Fruit fly (Drosophila melanogaster) whole organism, embryonic: ENCODE data around the gene CG7675.

ENCODE experiments used
- ATbp ChIP-seq: fragments of 200-800 bp; sonication (Bioruptor generic); optimal IDR thresholded peaks from 2 replicates; lab custom pipeline; 2017; ENCODE audit warnings: missing biosample characterization, mild to moderate bottlenecking, missing genetic modification characterization, missing genetic modification reagents
- Adf1 ChIP-seq: fragments of 200-800 bp; sonication (Bioruptor generic); IDR thresholded peaks from 2 replicates; pipeline ENCODE4 v1.3.6; 2022; ENCODE audit warnings: missing biosample characterization, missing genetic modification characterization
- Bgb ChIP-seq: fragments of 200-800 bp; sonication (Bioruptor generic); IDR thresholded peaks from 2 replicates; pipeline ENCODE4 v1.3.6; 2022; ENCODE audit warnings: missing biosample characterization, missing genetic modification characterization; ENCODE audit not compliant: partially characterized antibody
- CG11695 ChIP-seq: fragments of 200-800 bp; sonication (Bioruptor generic); IDR thresholded peaks from 3 replicates; pipeline ENCODE4 v1.3.6; 2022; ENCODE audit warnings: missing biosample characterization, missing genetic modification characterization
- CG11723 ChIP-seq: fragments of 200-800 bp; sonication (Bioruptor generic); optimal IDR thresholded peaks from 2 replicates; lab custom pipeline; 2017; ENCODE audit warnings: missing biosample characterization, mild to moderate bottlenecking, missing genetic modification characterization
- CG12299 ChIP-seq: fragments of 200-800 bp; sonication (Bioruptor generic); optimal IDR thresholded peaks from 2 replicates; lab custom pipeline; 2018; ENCODE audit warnings: missing biosample characterization, mild to moderate bottlenecking, missing genetic modification characterization
- CG13424 ChIP-seq: fragments of 200-800 bp; sonication (Bioruptor generic); optimal IDR thresholded peaks from 2 replicates; lab custom pipeline; 2019; ENCODE audit warnings: missing biosample characterization, mild to moderate bottlenecking, missing genetic modification characterization, moderate library complexity
- CG1602 ChIP-seq: fragments of 200-800 bp; sonication (Bioruptor generic); optimal IDR thresholded peaks from 3 replicates; lab custom pipeline; 2016; ENCODE audit warnings: missing biosample characterization, missing genetic modification characterization
- CG16815 ChIP-seq: fragments of 200-800 bp; sonication (Bioruptor generic); optimal IDR thresholded peaks from 3 replicates; lab custom pipeline; 2017; ENCODE audit warnings: missing biosample characterization, mild to moderate bottlenecking, missing genetic modification characterization
- CG17802 ChIP-seq: fragments of 200-800 bp; sonication (Bioruptor generic); optimal IDR thresholded peaks from 2 replicates; lab custom pipeline; 2018; ENCODE audit warnings: missing biosample characterization, mild to moderate bottlenecking, missing genetic modification characterization, moderate library complexity
- CG18262 ChIP-seq: fragments of 200-800 bp; optimal IDR thresholded peaks from 3 replicates; lab custom pipeline; 2019; ENCODE audit warnings: missing biosample characterization, mild to moderate bottlenecking, missing genetic modification characterization, moderate library complexity
- CG2116 ChIP-seq: fragments of 200-800 bp; sonication (Bioruptor generic); optimal IDR thresholded peaks from 3 replicates; lab custom pipeline; 2018; ENCODE audit warnings: missing biosample characterization, mild to moderate bottlenecking, missing genetic modification characterization
- CG31224 ChIP-seq: fragments of 200-800 bp; sonication (Bioruptor generic); IDR thresholded peaks from 2 replicates; pipeline ENCODE4 v1.3.6; 2022; ENCODE audit warnings: missing biosample characterization, missing genetic modification characterization
- CG32767 ChIP-seq: fragments of 200-800 bp; sonication (Bioruptor generic); IDR thresholded peaks from 2 replicates; pipeline ENCODE4 v1.3.6; 2022; ENCODE audit warnings: missing biosample characterization, missing genetic modification characterization
- CG32772 ChIP-seq: fragments of 200-800 bp; sonication (Bioruptor generic); IDR thresholded peaks from 2 replicates; pipeline ENCODE4 v1.3.6; 2022; ENCODE audit warnings: missing biosample characterization, missing genetic modification characterization
- CG34422 ChIP-seq: fragments of 200-800 bp; sonication (Bioruptor generic); IDR thresholded peaks from 3 replicates; pipeline ENCODE4 v1.3.6; 2022; ENCODE audit warnings: missing biosample characterization, missing genetic modification characterization
- CG3847 ChIP-seq: fragments of 200-800 bp; sonication (Bioruptor generic); IDR thresholded peaks from 2 replicates; pipeline ENCODE4 v1.3.6; 2022; ENCODE audit warnings: missing biosample characterization, missing genetic modification characterization
- CG4707 ChIP-seq: fragments of 200-800 bp; sonication (Bioruptor generic); optimal IDR thresholded peaks from 2 replicates; lab custom pipeline; 2018; ENCODE audit warnings: missing biosample characterization, mild to moderate bottlenecking, missing genetic modification characterization, moderate library complexity
- CG6654 ChIP-seq: fragments of 200-800 bp; sonication (Bioruptor generic); optimal IDR thresholded peaks from 2 replicates; lab custom pipeline; 2017; ENCODE audit warnings: missing biosample characterization, mild to moderate bottlenecking, missing genetic modification characterization
- CG9727 ChIP-seq: fragments of 200-800 bp; sonication (Bioruptor generic); optimal IDR thresholded peaks from 3 replicates; lab custom pipeline; 2017; ENCODE audit warnings: missing biosample characterization, mild to moderate bottlenecking, missing genetic modification characterization
- CG9817 ChIP-seq: fragments of 200-800 bp; sonication (Bioruptor generic); optimal IDR thresholded peaks from 2 replicates; lab custom pipeline; 2018; ENCODE audit warnings: missing biosample characterization, mild to moderate bottlenecking, missing genetic modification characterization, moderate library complexity
- Chrac-16 ChIP-seq: fragments of 200-800 bp; sonication (Bioruptor generic); optimal IDR thresholded peaks from 3 replicates; lab custom pipeline; 2016; ENCODE audit warnings: missing biosample characterization, missing genetic modification characterization
- Dp ChIP-seq: fragments of 200-800 bp; sonication (Bioruptor generic); optimal IDR thresholded peaks from 2 replicates; lab custom pipeline; 2018; ENCODE audit warnings: missing biosample characterization, mild to moderate bottlenecking, missing genetic modification characterization, moderate library complexity
- E2f1 ChIP-seq: fragments of 200-800 bp; sonication (Bioruptor generic); IDR thresholded peaks from 2 replicates; pipeline ENCODE4 v1.3.6; 2022; ENCODE audit warnings: missing biosample characterization, missing genetic modification characterization
- H2.0 ChIP-seq: fragments of 200-800 bp; sonication (Bioruptor generic); IDR thresholded peaks from 2 replicates; pipeline ENCODE4 v1.3.6; 2022; ENCODE audit warnings: missing biosample characterization, missing genetic modification characterization
- NFAT ChIP-seq: fragments of 200-800 bp; sonication (Bioruptor generic); IDR thresholded peaks from 2 replicates; pipeline ENCODE4 v1.3.6; 2022; ENCODE audit warnings: missing biosample characterization, missing genetic modification characterization
- Oli ChIP-seq: fragments of 200-800 bp; sonication (Bioruptor generic); optimal IDR thresholded peaks from 2 replicates; lab custom pipeline; 2018; ENCODE audit warnings: missing biosample characterization, mild to moderate bottlenecking, missing genetic modification characterization, moderate library complexity
- Sox100B ChIP-seq: fragments of 200-800 bp; sonication (Bioruptor generic); optimal IDR thresholded peaks from 3 replicates; lab custom pipeline; 2018; ENCODE audit warnings: missing biosample characterization, mild to moderate bottlenecking, missing genetic modification characterization
- Sox102F ChIP-seq: fragments of 200-800 bp; sonication (Bioruptor generic); optimal IDR thresholded peaks from 2 replicates; lab custom pipeline; 2018; ENCODE audit warnings: missing biosample characterization, mild to moderate bottlenecking, missing genetic modification characterization, moderate library complexity
- Ssrp ChIP-seq: fragments of 200-800 bp; sonication (Bioruptor generic); optimal IDR thresholded peaks from 2 replicates; lab custom pipeline; 2018; ENCODE audit warnings: missing biosample characterization, mild to moderate bottlenecking, missing genetic modification characterization, moderate library complexity
- ap ChIP-seq: fragments of 200-800 bp; sonication (Bioruptor generic); IDR thresholded peaks from 2 replicates; pipeline ENCODE4 v1.3.6; 2022; ENCODE audit warnings: missing biosample characterization, missing genetic modification characterization
- ara ChIP-seq: fragments of 200-800 bp; sonication (Bioruptor generic); IDR thresholded peaks from 2 replicates; pipeline ENCODE4 v1.3.6; 2022; ENCODE audit warnings: missing biosample characterization, missing genetic modification characterization
- az2 ChIP-seq: fragments of 200-800 bp; sonication (Bioruptor generic); optimal IDR thresholded peaks from 3 replicates; lab custom pipeline; 2016; ENCODE audit warnings: missing biosample characterization, missing genetic modification characterization
- esg ChIP-seq: fragments of 200-800 bp; sonication (Bioruptor generic); conservative IDR thresholded peaks from 2 replicates; pipeline ENCODE4 v1.3.6; 2022; ENCODE audit warnings: missing biosample characterization, missing genetic modification characterization
- eve ChIP-seq, 2 experiments: fragments of >200 bp; optimal IDR thresholded peaks; 2 replicates each; lab custom pipeline; 2017; ENCODE audit warnings: missing biosample characterization in 2 of 2, missing genetic modification characterization in 2 of 2
- eyg ChIP-seq: fragments of 200-800 bp; sonication (Bioruptor generic); optimal IDR thresholded peaks from 3 replicates; lab custom pipeline; 2016; ENCODE audit warnings: missing biosample characterization, missing genetic modification characterization
- fd3F ChIP-seq: fragments of 200-800 bp; sonication (Bioruptor generic); optimal IDR thresholded peaks from 2 replicates; lab custom pipeline; 2018; ENCODE audit warnings: missing biosample characterization, mild to moderate bottlenecking, missing genetic modification characterization, moderate library complexity
- gem ChIP-seq: fragments of 200-800 bp; sonication (Bioruptor generic); optimal IDR thresholded peaks from 2 replicates; lab custom pipeline; 2019; ENCODE audit warnings: missing biosample characterization, mild to moderate bottlenecking, missing genetic modification characterization, moderate library complexity
- grau ChIP-seq: fragments of 200-800 bp; optimal IDR thresholded peaks from 3 replicates; lab custom pipeline; 2019; ENCODE audit warnings: missing biosample characterization, mild to moderate bottlenecking, missing genetic modification characterization, moderate library complexity
- gsb-n ChIP-seq: fragments of 200-800 bp; sonication (Bioruptor generic); optimal IDR thresholded peaks from 3 replicates; lab custom pipeline; 2018; ENCODE audit warnings: missing biosample characterization, mild to moderate bottlenecking, missing genetic modification characterization
- ind ChIP-seq: fragments of 200-800 bp; sonication (Bioruptor generic); optimal IDR thresholded peaks from 3 replicates; lab custom pipeline; 2016; ENCODE audit warnings: missing biosample characterization, missing genetic modification characterization
- lab ChIP-seq: fragments of 200-800 bp; sonication (Bioruptor generic); optimal IDR thresholded peaks from 3 replicates; lab custom pipeline; 2017; ENCODE audit warnings: missing biosample characterization, missing genetic modification characterization, mild to moderate bottlenecking, moderate library complexity, missing genetic modification reagents
- maf-S ChIP-seq: fragments of 200-800 bp; sonication (Bioruptor generic); optimal IDR thresholded peaks from 2 replicates; lab custom pipeline; 2016; ENCODE audit warnings: missing biosample characterization, missing genetic modification characterization
- nmo ChIP-seq: fragments of 200-800 bp; sonication (Bioruptor generic); optimal IDR thresholded peaks from 2 replicates; lab custom pipeline; 2018; ENCODE audit warnings: missing biosample characterization, mild to moderate bottlenecking, missing genetic modification characterization, moderate library complexity
- seq ChIP-seq: fragments of 200-800 bp; sonication (Bioruptor generic); IDR thresholded peaks from 2 replicates; pipeline ENCODE4 v1.3.6; 2022; ENCODE audit warnings: missing biosample characterization, missing genetic modification characterization
- sob ChIP-seq: fragments of 200-800 bp; sonication (Bioruptor generic); IDR thresholded peaks from 2 replicates; pipeline ENCODE4 v1.3.6; 2022; ENCODE audit warnings: missing biosample characterization, missing genetic modification characterization
- stc ChIP-seq: fragments of 200-800 bp; sonication (Bioruptor generic); IDR thresholded peaks from 2 replicates; pipeline ENCODE4 v1.3.6; 2022; ENCODE audit warnings: missing biosample characterization, missing genetic modification characterization
- stwl ChIP-seq: fragments of 200-800 bp; sonication (Bioruptor generic); optimal IDR thresholded peaks from 3 replicates; lab custom pipeline; 2018; ENCODE audit warnings: missing biosample characterization, mild to moderate bottlenecking, missing genetic modification characterization, moderate library complexity
- vnd ChIP-seq: fragments of 200-800 bp; sonication (Bioruptor generic); IDR thresholded peaks from 3 replicates; pipeline ENCODE4 v1.3.6; 2022; ENCODE audit warnings: missing biosample characterization, missing genetic modification characterization; ENCODE audit not compliant: partially characterized antibody
- zf30C ChIP-seq: fragments of 200-800 bp; sonication (Bioruptor generic); optimal IDR thresholded peaks from 3 replicates; lab custom pipeline; 2018; ENCODE audit warnings: missing biosample characterization, mild to moderate bottlenecking, missing genetic modification characterization

The CG7675 gene

dm6 chr3R:18393436-18393835 is 12.5 kb upstream of the CG7675 start (continued):
- TF ChIP-seq eyg (GFP tag; lab: Kevin White, UChicago) (no peak), Ssrp (tag; lab: Kevin White, UChicago) (peak; percentile 56), ATbp (GFP tag; lab: Kevin White, UChicago) (peak; percentile 19), Sox100B (no peak), CG9817 (tag; lab: Kevin White, UChicago) (peak; percentile 39), gem (tag; lab: Kevin White, UChicago) (peak; percentile 79), CG17802 (tag; lab: Kevin White, UChicago) (no peak), CG32772 (GFP tag; lab: Robert Waterston, UW) (peak; percentile 46; the same call in 1 of the 2 replicates), CG3847 (GFP tag; lab: Robert Waterston, UW) (peak; percentile 38; the same call in 1 of the 2 replicates), az2 (peak; percentile 45), vnd (GFP tag; lab: Robert Waterston, UW) (no peak), CG32767 (GFP tag; lab: Robert Waterston, UW) (0 out of 2 replicates have a peak, but pooled peaks have one; percentile 47), fd3F (GFP tag; lab: Kevin White, UChicago) (peak; percentile 32), stc (GFP tag; lab: Robert Waterston, UW) (peak; percentile 36; the same call in 1 of the 2 replicates), CG11723 (no peak), E2f1 (GFP tag; lab: Robert Waterston, UW) (no peak), zf30C (GFP tag; lab: Kevin White, UChicago) (peak; percentile 28), eve (GFP tag; optimal IDR thresholded peaks at IDR 0.05; lab: Kevin White, UChicago) (no peak), ap (GFP tag; lab: Robert Waterston, UW) (no peak), CG4707 (GFP tag; lab: Kevin White, UChicago) (no peak), CG1602 (GFP tag; lab: Kevin White, UChicago) (peak; percentile 1), CG6654 (GFP tag; lab: Kevin White, UChicago) (no peak), CG12299 (tag; lab: Kevin White, UChicago) (peak; percentile 21), ind (peak; percentile 39), CG16815 (GFP tag; lab: Kevin White, UChicago) (peak; percentile 36), seq (0 out of 2 replicates have a peak, but pooled peaks have one; percentile 40), Oli (tag; lab: Kevin White, UChicago) (peak; percentile 50), nmo (GFP tag; lab: Kevin White, UChicago) (peak; percentile 52), Sox102F (GFP tag; lab: Kevin White, UChicago) (peak; percentile 69), CG31224 (GFP tag; lab: Robert Waterston, UW) (0 out of 2 replicates have a peak, but pooled peaks have one; percentile 37), gsb-n (tag; lab: Kevin White, UChicago) (peak; percentile 27), CG34422 (GFP tag; lab: Robert Waterston, UW) (peak; percentile 66; the same call in 2 of the 3 replicates), NFAT (GFP tag; lab: Robert Waterston, UW) (peak; percentile 43; the same call in 1 of the 2 replicates), Dp (GFP tag; lab: Kevin White, UChicago) (no peak), Chrac-16 (peak; percentile 51), ara (GFP tag; lab: Robert Waterston, UW) (peak; percentile 14; the same call in 1 of the 2 replicates), grau (tag; lab: Kevin White, UChicago) (peak; percentile 70), Bgb (GFP tag; lab: Robert Waterston, UW) (no peak), stwl (tag; lab: Kevin White, UChicago) (no peak), CG18262 (tag; lab: Kevin White, UChicago) (no peak), CG9727 (GFP tag; lab: Kevin White, UChicago) (peak; percentile 54), sob (GFP tag; lab: Robert Waterston, UW) (peak; percentile 45; the same call in 1 of the 2 replicates), Adf1 (GFP tag; lab: Robert Waterston, UW) (peak; percentile 13; the same call in 1 of the 2 replicates), lab (peak; percentile 23), CG11695 (GFP tag; lab: Robert Waterston, UW) (peak; percentile 54; the same call in 1 of the 3 replicates), H2.0 (GFP tag; lab: Robert Waterston, UW) (peak; percentile 31; the same call in 1 of the 2 replicates), maf-S (no peak), CG2116 (GFP tag; lab: Kevin White, UChicago) (no peak), esg (GFP tag; lab: Robert Waterston, UW) (no peak), CG13424 (tag; lab: Kevin White, UChicago) (peak; percentile 61)
